Worm (Caenorhabditis elegans) whole organism, L4 larva: ENCODE data around the gene eif-3.F.

Source experiments
- egl-27 ChIP-seq: sonication (generic microtip); optimal IDR thresholded peaks from 3 replicates; lab custom pipeline; 2017; ENCODE audit warnings: missing biosample characterization, missing genetic modification reagents, missing genetic modification characterization
- hmg-1.1 ChIP-seq: fragments of 200-800 bp; sonication (Bioruptor generic); IDR thresholded peaks from 2 replicates; pipeline ENCODE4 v1.3.6; 2022; ENCODE audit warnings: missing genetic modification reagents, missing genetic modification characterization, missing compliant biosample characterization
- spr-1 ChIP-seq: sonication (generic microtip); optimal IDR thresholded peaks from 2 replicates; lab custom pipeline; 2016; ENCODE audit warnings: mild to moderate bottlenecking, missing genetic modification characterization, missing compliant biosample characterization
- vab-7 ChIP-seq: fragments of 200-800 bp; sonication (Bioruptor generic); IDR thresholded peaks from 2 replicates; pipeline ENCODE4 v1.3.6; 2022; ENCODE audit warnings: missing genetic modification reagents, missing genetic modification characterization, missing compliant biosample characterization
- zag-1 ChIP-seq: fragments of 150-350 bp; optimal IDR thresholded peaks from 2 replicates; lab custom pipeline; 2014; ENCODE audit warnings: missing biosample characterization, missing genetic modification characterization
- zfp-2 ChIP-seq: sonication (generic microtip); optimal IDR thresholded peaks from 2 replicates; lab custom pipeline; 2016; ENCODE audit warnings: mild to moderate bottlenecking, missing genetic modification characterization, missing compliant biosample characterization

DNA sequence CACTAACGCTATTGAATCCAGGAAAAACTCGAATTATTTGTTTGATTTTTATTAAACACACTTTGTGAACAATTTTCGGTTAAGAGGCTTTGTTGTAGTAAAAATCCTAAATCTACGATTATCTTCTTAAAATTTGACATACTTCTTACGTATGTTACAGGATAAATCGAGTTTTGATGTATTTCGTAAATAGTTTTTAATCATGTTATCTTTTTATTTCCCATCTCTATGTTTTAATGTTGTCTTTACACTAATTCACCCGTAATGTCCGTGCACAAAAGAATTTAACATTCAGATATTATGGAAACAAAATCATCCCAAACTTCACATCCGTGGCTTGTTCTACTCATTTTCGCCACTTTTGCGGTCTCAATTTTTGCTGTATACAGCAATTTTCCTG, 7.8 kb upstream of the eif-3.F start, which contains the start of gene egli-1:
- no peak for TF ChIP-seq hmg-1.1 (GFP tag; lab: Robert Waterston, UW)
- no peak for TF ChIP-seq zfp-2 (tag; lab: Kevin White, UChicago)
- TF ChIP-seq spr-1 (tag; lab: Kevin White, UChicago), result no peak
- no peak for TF ChIP-seq vab-7
- TF ChIP-seq egl-27, result no peak
- no peak for TF ChIP-seq zag-1 (tag; lab: Kevin White, UChicago)
